Worm (Caenorhabditis elegans): ENCODE results near the gene C18B2.5.

Gene C18B2.5

DNA sequence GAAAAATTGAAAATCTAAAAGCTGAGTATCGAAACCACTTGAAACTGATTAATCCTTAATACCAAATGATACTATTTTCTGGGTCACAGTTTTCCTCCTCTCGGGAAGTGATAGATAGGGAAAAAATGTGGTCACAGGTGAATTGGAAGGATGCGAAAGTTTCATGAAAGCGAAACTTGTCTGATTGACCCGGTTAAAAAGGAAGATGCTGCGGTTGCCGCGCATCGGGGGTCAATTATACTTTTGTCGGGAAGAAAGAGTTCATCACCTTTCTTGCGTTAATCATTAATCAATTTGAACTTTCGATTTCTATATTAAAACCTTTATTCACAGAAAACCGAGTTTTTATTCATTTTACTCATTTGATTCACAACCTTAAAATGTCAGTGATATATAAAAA is 13.9 kb downstream of the C18B2.5 start:
- TF ChIP-seq aly-1 (tag; optimal IDR thresholded peaks at IDR 0.05) (no peak), ets-7 (tag; optimal IDR thresholded peaks at IDR 0.05) (no peak), sea-1 (GFP tag; conservative IDR thresholded peaks at IDR 0.05) (no peak), pes-1 (GFP tag; IDR thresholded peaks at IDR 0.05) (no peak)

DNA sequence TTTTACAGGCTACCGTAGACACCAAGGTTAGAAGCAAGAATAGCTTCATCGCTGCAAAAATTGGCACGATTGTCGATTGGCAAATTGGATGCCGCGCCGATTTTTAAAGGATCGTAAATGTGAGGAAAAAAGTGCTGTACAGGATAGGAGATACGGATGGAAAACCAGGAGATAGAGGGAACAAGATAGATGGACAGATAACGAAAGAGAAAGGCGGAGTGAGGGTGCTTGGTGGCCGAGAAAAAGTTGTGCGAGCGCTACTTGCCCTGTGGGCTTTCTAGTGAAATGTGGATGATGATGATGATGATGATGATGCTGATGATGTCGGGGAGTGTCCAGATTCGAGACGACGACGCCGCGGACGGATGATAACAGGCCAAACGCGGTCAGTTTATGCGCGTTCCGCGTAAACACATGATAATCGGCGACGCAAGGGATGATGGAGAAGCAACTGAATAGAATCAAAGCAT is 14.6 kb downstream of the C18B2.5 start, which contains the start of gene T27A10.6:
Gene T27A10.6 (minus strand): TSS at position 51 of the 470 bp plus-strand sequence.
- TF ChIP-seq B0310.2 (tag; optimal IDR thresholded peaks at IDR 0.05) (no peak), hmbx-1 (tag; optimal IDR thresholded peaks at IDR 0.05) (no peak), scrt-1 (GFP tag; IDR thresholded peaks at IDR 0.05) (no peak), ama-1 (optimal IDR thresholded peaks at IDR 0.05) (no peak), tbx-11 (GFP tag; IDR thresholded peaks at IDR 0.05) (no peak), tbx-37 (GFP tag; conservative IDR thresholded peaks at IDR 0.05) (no peak)

DNA sequence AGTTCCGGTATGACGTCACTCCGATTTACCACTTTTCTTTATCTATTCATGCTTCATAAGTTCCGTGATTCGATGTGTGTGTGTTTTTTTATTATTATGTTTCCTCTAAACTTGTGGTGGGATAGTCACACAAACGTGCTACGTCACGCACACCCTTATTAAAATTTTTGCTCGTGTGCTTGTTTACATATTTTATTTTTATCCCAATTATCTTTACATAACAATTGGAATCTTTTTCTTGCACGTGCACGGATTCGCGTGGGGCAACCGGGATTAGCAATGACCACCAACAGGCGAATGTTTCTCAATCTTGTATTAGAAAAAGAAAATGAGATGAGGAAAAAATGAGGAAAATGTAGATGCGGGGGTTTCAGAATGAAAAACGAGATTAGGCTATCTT is 20.4 kb downstream of the C18B2.5 start:
- TF ChIP-seq sea-1 (GFP tag; conservative IDR thresholded peaks at IDR 0.05) (no peak), tbx-11 (GFP tag; IDR thresholded peaks at IDR 0.05) (no peak), B0310.2 (tag; optimal IDR thresholded peaks at IDR 0.05) (no peak), aly-1 (tag; optimal IDR thresholded peaks at IDR 0.05) (no peak), scrt-1 (GFP tag; IDR thresholded peaks at IDR 0.05) (no peak), ets-7 (tag; optimal IDR thresholded peaks at IDR 0.05) (no peak), ceh-13 (GFP tag; optimal IDR thresholded peaks at IDR 0.05) (no peak), tra-4 (tag; optimal IDR thresholded peaks at IDR 0.05) (no peak), pes-1 (GFP tag; IDR thresholded peaks at IDR 0.05) (no peak), F13C5.2 (tag; optimal IDR thresholded peaks at IDR 0.05) (no peak), flt-1 (GFP tag; IDR thresholded peaks at IDR 0.05) (no peak), tbx-37 (GFP tag; conservative IDR thresholded peaks at IDR 0.05) (no peak), ceh-36 (tag; optimal IDR thresholded peaks at IDR 0.05) (no peak)

DNA sequence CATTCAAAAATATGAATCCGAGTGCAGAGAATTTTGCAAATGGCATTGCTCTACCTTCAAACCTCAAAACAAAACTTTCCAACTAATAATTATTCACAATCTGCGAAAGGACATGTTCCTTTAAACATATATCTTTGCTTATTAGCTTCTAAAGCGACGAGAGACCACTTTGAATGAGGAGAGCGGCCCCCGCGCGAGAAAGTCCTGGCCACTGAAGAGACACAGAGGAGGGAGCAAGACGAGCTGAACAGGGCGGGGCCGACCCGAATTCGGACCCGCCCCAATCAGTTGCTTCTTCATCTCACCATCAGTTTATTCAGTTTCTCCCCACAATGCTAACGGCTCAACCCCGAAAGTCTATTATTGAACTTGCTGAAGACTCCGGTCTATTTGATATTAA is 25.3 kb downstream of the C18B2.5 start, which contains the start of gene T27A10.2:
Gene T27A10.2 (plus strand): TSS at position 333 of the 400 bp plus-strand sequence.
- TF ChIP-seq B0310.2 (tag; optimal IDR thresholded peaks at IDR 0.05) (no peak), F13C5.2 (tag; optimal IDR thresholded peaks at IDR 0.05) (no peak), flt-1 (GFP tag; IDR thresholded peaks at IDR 0.05) (no peak), ceh-36 (tag; optimal IDR thresholded peaks at IDR 0.05) (no peak), tbx-11 (GFP tag; IDR thresholded peaks at IDR 0.05) (no peak), tbx-37 (GFP tag; conservative IDR thresholded peaks at IDR 0.05) (no peak), ceh-13 (GFP tag; optimal IDR thresholded peaks at IDR 0.05) (no peak), ama-1 (optimal IDR thresholded peaks at IDR 0.05) (no peak), tra-4 (tag; optimal IDR thresholded peaks at IDR 0.05) (no peak), sea-1 (GFP tag; conservative IDR thresholded peaks at IDR 0.05) (no peak), hnd-1 (tag; optimal IDR thresholded peaks at IDR 0.05) (no peak), pes-1 (GFP tag; IDR thresholded peaks at IDR 0.05) (no peak), aly-1 (tag; optimal IDR thresholded peaks at IDR 0.05) (no peak), scrt-1 (GFP tag; IDR thresholded peaks at IDR 0.05) (no peak), ets-7 (tag; optimal IDR thresholded peaks at IDR 0.05) (no peak), hmg-4 (GFP tag; optimal IDR thresholded peaks at IDR 0.05) (no peak)

DNA sequence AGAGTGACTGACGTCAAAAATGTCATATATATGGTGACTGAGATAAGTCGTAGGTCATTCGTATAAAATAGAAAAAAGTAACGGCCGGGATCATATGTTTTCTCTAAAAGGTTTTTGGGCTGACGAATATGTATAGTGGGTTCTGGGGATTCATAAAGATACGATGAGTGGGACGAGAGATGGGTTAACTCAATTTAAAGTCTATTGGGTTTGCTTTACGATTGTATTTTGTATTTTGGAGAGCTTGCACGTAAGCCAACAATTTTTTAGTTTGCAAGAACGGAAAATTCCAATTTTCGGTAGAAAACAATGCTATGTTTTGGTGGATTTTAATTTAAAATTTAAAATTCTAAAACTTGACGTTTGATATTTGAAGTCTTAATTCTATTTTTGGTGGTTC is 26.4 kb downstream of the C18B2.5 start:
- TF ChIP-seq flt-1 (GFP tag; IDR thresholded peaks at IDR 0.05): no peak
- no peak for TF ChIP-seq tra-4 (tag; optimal IDR thresholded peaks at IDR 0.05)
- TF ChIP-seq scrt-1 (GFP tag; IDR thresholded peaks at IDR 0.05): no peak
- no peak for TF ChIP-seq ets-7 (tag; optimal IDR thresholded peaks at IDR 0.05)
- no peak for TF ChIP-seq sea-1 (GFP tag; conservative IDR thresholded peaks at IDR 0.05)
- no peak for TF ChIP-seq aly-1 (tag; optimal IDR thresholded peaks at IDR 0.05)
- no peak for TF ChIP-seq B0310.2 (tag; optimal IDR thresholded peaks at IDR 0.05)
- TF ChIP-seq F13C5.2 (tag; optimal IDR thresholded peaks at IDR 0.05): no peak
- no peak for TF ChIP-seq tbx-11 (GFP tag; IDR thresholded peaks at IDR 0.05)
- no peak for TF ChIP-seq hnd-1 (tag; optimal IDR thresholded peaks at IDR 0.05)
- no peak for TF ChIP-seq ceh-13 (GFP tag; optimal IDR thresholded peaks at IDR 0.05)
- no peak for TF ChIP-seq hmg-4 (GFP tag; optimal IDR thresholded peaks at IDR 0.05)
- TF ChIP-seq pes-1 (GFP tag; IDR thresholded peaks at IDR 0.05): no peak

DNA sequence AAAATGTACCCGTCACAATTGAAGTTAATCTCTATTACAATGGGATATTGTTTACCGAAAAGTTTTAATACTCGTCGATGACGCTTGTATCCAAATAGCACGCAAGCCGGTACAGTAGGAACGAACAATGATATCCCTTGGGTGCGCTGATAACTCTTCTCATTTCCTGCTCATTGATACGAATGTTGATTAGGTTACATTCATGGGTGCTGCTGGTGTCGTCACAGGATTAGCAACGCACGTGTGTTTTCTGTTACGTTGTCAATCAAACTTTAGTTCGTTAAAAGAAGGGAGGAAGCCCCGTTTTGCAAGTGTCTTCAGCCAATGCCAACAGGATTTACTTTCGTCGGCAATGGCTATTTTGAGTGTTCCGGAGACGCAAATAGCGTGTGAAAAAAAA is 27.5 kb downstream of the C18B2.5 start:
- no peak for TF ChIP-seq sea-1 (GFP tag; conservative IDR thresholded peaks at IDR 0.05)
- TF ChIP-seq pes-1 (GFP tag; IDR thresholded peaks at IDR 0.05): no peak
- TF ChIP-seq ets-7 (tag; optimal IDR thresholded peaks at IDR 0.05): no peak
- TF ChIP-seq flt-1 (GFP tag; IDR thresholded peaks at IDR 0.05): no peak
- no peak for TF ChIP-seq tbx-37 (GFP tag; conservative IDR thresholded peaks at IDR 0.05)
- TF ChIP-seq tra-4 (tag; optimal IDR thresholded peaks at IDR 0.05): no peak
- no peak for TF ChIP-seq ama-1 (optimal IDR thresholded peaks at IDR 0.05)
- no peak for TF ChIP-seq ceh-36 (tag; optimal IDR thresholded peaks at IDR 0.05)
- TF ChIP-seq F13C5.2 (tag; optimal IDR thresholded peaks at IDR 0.05): no peak
- no peak for TF ChIP-seq aly-1 (tag; optimal IDR thresholded peaks at IDR 0.05)
- no peak for TF ChIP-seq hmg-4 (GFP tag; optimal IDR thresholded peaks at IDR 0.05)
- no peak for TF ChIP-seq hnd-1 (tag; optimal IDR thresholded peaks at IDR 0.05)
- TF ChIP-seq B0310.2 (tag; optimal IDR thresholded peaks at IDR 0.05): no peak
- TF ChIP-seq scrt-1 (GFP tag; IDR thresholded peaks at IDR 0.05): no peak
- TF ChIP-seq ceh-13 (GFP tag; optimal IDR thresholded peaks at IDR 0.05): no peak
- TF ChIP-seq hmbx-1 (tag; optimal IDR thresholded peaks at IDR 0.05): no peak
- TF ChIP-seq tbx-11 (GFP tag; IDR thresholded peaks at IDR 0.05): no peak

DNA sequence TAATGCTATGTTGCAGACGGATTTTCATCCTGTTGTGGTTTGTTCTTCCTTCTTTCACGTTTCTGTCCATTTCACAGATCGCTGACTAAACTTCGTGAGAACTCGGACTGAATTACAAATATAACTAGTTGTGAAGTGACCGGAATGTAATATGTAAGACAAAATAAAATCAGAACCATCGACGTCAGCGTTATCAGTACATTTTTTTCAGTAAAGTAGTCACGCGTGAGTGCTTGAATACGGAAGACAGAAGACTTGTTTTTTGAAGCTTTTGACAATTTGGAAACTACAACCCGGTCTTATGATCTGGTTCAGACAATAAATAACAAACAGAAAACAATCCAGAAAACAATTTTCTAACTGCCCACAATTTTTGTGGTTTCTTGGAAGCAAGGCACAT is 29.1 kb downstream of the C18B2.5 start:
- no peak for TF ChIP-seq ets-7 (tag; optimal IDR thresholded peaks at IDR 0.05)
- TF ChIP-seq scrt-1 (GFP tag; IDR thresholded peaks at IDR 0.05): no peak
- TF ChIP-seq ama-1 (optimal IDR thresholded peaks at IDR 0.05): no peak
- TF ChIP-seq tbx-37 (GFP tag; conservative IDR thresholded peaks at IDR 0.05): no peak
- no peak for TF ChIP-seq ceh-13 (GFP tag; optimal IDR thresholded peaks at IDR 0.05)
- TF ChIP-seq flt-1 (GFP tag; IDR thresholded peaks at IDR 0.05): no peak
- no peak for TF ChIP-seq F13C5.2 (tag; optimal IDR thresholded peaks at IDR 0.05)

DNA sequence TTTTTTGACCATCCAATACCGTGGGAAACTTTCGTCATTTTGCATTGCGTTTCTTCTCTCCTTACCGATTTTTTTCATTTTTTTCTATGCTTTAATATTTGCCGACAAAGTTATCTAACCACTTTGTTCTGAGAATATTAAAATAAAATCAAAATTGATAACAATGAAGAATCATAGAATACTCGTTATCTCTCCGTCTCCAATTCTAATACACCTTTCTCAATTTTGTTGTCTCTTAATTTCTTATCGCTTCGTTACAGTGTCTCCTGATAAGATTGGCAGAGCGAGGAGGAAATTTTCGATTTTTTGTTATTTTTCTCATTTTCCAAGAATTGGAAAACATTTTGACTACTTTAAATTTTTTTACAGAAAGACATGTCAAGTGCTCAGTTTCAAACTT is 34.7 kb downstream of the C18B2.5 start, which contains the start of gene ckc-1:
Gene ckc-1 (plus strand): TSS at position 368 of the 400 bp plus-strand sequence.
- TF ChIP-seq hmbx-1 (tag; optimal IDR thresholded peaks at IDR 0.05) (no peak), ceh-36 (tag; optimal IDR thresholded peaks at IDR 0.05) (no peak), tbx-11 (GFP tag; IDR thresholded peaks at IDR 0.05) (no peak), tbx-37 (GFP tag; conservative IDR thresholded peaks at IDR 0.05) (no peak)

All from whole organism, early embryonic.